Fruit fly (Drosophila melanogaster) S2 (cell line): ENCODE results near the gene Muc30E.
A peak's percentile ranks its signal among the peaks of the same experiment; 100 is the strongest.

Experiments used
- CG8478 ChIP-seq: fragments of >200 bp; optimal IDR thresholded peaks from 2 replicates; lab custom pipeline; 2018
- CTCF ChIP-seq, 2 experiments: fragments of >200 bp; optimal IDR thresholded peaks; 2 replicates each; lab custom pipeline; 2018

DNA sequence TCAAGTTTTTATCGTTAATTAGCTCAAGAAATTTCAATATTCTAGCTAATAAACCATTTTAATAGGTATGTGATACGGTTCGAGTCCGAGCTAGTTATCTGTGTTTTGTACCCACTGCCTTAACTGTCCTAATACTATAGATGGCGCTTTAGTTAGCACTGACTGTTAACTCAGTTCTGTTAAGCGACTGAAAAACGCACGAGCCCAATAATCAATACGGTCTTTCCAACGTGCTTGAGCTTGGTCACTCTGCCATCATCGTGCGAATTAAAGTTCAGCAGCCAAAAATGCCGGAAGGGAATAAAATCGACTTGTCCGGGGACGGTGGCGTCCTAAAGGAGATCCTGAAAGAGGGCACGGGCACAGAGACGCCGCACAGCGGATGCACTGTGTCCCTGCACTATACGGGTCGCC is 15.1 kb downstream of the Muc30E start, which contains the start of gene Fkbp59:
- TF ChIP-seq CTCF (optimal IDR thresholded peaks at IDR 0.05; lab: Kevin White, UChicago) = peak; percentile 95 to 96
- no peak for TF ChIP-seq CG8478 (lab: Kevin White, UChicago)
